Worm (Caenorhabditis elegans): ENCODE results near the gene cal-1.

cal-1 gene

DNA sequence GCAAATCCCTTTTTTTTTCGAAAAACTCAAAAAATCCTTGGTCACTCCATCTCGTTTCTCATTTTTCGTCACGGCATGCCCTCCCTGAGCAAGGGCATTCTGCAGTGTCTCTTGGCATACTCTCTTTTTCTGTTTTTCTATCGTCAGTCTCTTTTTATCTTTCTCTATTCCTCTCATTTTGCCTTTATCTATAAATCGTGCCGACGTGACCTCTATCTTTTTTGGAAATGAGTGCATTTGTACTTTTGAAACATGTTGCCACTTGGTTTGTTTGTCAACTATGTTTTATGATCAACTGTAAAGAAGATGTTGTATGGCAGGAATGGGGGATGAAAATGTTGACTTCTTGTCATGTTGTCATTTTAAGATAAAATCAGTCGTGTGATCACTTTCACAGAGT is 11.9 kb upstream of the cal-1 start (continued):
- peak in 1 of 2 experiments; percentile 99 for TF ChIP-seq unc-62 (GFP tag; optimal IDR thresholded peaks at IDR 0.05 in 1 of 2)
- TF ChIP-seq unc-62 (tag; optimal IDR thresholded peaks at IDR 0.05), result no peak
- TF ChIP-seq ces-1 (GFP tag; optimal IDR thresholded peaks at IDR 0.05), result no peak
- peak; percentile 33 for TF ChIP-seq nhr-6 (tag; optimal IDR thresholded peaks at IDR 0.05)
- peak; percentile 19 to 79 for TF ChIP-seq mdl-1 (tag; optimal IDR thresholded peaks at IDR 0.05)
- peak; percentile 48 for TF ChIP-seq pqm-1 (tag; optimal IDR thresholded peaks at IDR 0.05)
- no peak for TF ChIP-seq pha-4 (GFP tag; IDR thresholded peaks at IDR 0.05)
- no peak for TF ChIP-seq pha-4 (tag; optimal IDR thresholded peaks at IDR 0.05)
- no peak for TF ChIP-seq F37D6.2 (tag; optimal IDR thresholded peaks at IDR 0.05)
- TF ChIP-seq hif-1 (tag; optimal IDR thresholded peaks at IDR 0.05), result peak in 1 of 2 experiments; percentile 77
- TF ChIP-seq Y75B8A.6 (GFP tag; IDR thresholded peaks at IDR 0.05), result no peak
- no peak for TF ChIP-seq nhr-42 (GFP tag; IDR thresholded peaks at IDR 0.05)
- no peak for TF ChIP-seq Y48G9A.11 (GFP tag; IDR thresholded peaks at IDR 0.05)
- TF ChIP-seq spr-1 (tag; optimal IDR thresholded peaks at IDR 0.05), result no peak
- TF ChIP-seq lin-39 (tag; optimal IDR thresholded peaks at IDR 0.05), result no peak
- TF ChIP-seq hmg-1.1 (GFP tag; IDR thresholded peaks at IDR 0.05), result peak; percentile 44; the same call in 1 of the 2 replicates
- no peak for TF ChIP-seq ZK337.2 (GFP tag; IDR thresholded peaks at IDR 0.05)
- TF ChIP-seq jun-1 (tag; optimal IDR thresholded peaks at IDR 0.05), result no peak
- TF ChIP-seq nhr-28 (tag; optimal IDR thresholded peaks at IDR 0.05), result peak; percentile 81
- TF ChIP-seq cey-2 (tag; optimal IDR thresholded peaks at IDR 0.05; ENCODE audit: borderline replicate concordance, insufficient read depth), result no peak
- TF ChIP-seq nhr-111 (GFP tag; optimal IDR thresholded peaks at IDR 0.05), result no peak
- TF ChIP-seq zip-11 (GFP tag; IDR thresholded peaks at IDR 0.05), result no peak
- TF ChIP-seq F26F4.8 (GFP tag; conservative IDR thresholded peaks at IDR 0.05), result no peak
- TF ChIP-seq nhr-102 (tag; optimal IDR thresholded peaks at IDR 0.05), result no peak
- TF ChIP-seq ceh-44 (GFP tag; IDR thresholded peaks at IDR 0.05), result no peak
- TF ChIP-seq T20F7.1 (GFP tag; optimal IDR thresholded peaks at IDR 0.05), result no peak

DNA sequence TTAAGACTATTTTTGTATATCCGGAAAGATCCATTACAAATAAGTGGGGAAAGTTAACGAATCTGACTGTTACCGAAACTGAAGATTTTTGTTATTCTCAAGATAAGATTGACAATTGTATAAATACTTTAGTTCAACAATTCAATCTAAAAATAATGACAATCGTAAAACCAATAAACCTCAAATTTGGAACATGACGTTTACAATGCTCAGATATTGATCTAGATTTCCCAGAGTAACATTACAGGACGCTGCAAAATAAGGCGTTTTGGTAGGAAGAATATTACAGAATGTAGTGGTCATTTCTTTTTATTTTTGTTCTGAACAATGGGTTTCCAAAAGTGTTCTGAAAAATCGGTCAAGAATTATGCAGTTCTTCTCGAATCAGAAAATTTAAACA is 9.7 kb upstream of the cal-1 start, which contains the start of gene F45D3.1:
F45D3.1 (plus strand) TSS at position 301 of the 400 bp plus-strand sequence.
- TF ChIP-seq daf-16 (GFP tag; optimal IDR thresholded peaks at IDR 0.05) (no peak), daf-16 (tag; optimal IDR thresholded peaks at IDR 0.05) (no peak), egl-27 (tag; optimal IDR thresholded peaks at IDR 0.05) (no peak), nhr-6 (tag; optimal IDR thresholded peaks at IDR 0.05) (no peak), daf-12 (tag; optimal IDR thresholded peaks at IDR 0.05) (no peak), hlh-30 (tag; optimal IDR thresholded peaks at IDR 0.05; ENCODE audit: insufficient read depth) (no peak), nhr-111 (GFP tag; optimal IDR thresholded peaks at IDR 0.05) (no peak), gei-8 (GFP tag; optimal IDR thresholded peaks at IDR 0.05) (no peak)

DNA sequence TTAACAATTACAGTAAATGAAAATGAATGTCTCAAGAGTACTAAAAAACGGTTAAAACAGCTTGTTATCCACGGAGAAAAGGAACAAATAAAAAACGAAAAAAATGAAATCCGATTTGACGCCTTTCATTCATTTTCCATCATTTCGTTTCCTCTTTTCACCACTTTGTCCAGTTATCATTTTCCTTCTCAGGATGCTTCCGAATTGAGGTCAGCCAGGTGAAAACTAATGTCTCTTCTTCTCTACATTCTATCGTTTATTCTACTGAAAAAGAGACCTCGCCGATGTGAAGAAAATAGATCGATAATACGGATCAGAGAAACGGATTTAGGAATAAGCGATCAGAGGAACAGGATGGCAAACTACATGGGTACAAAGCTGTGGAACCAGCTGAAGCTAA is 9.1 kb upstream of the cal-1 start:
- TF ChIP-seq sdz-12 (GFP tag; optimal IDR thresholded peaks at IDR 0.05) (no peak), spr-3 (GFP tag; optimal IDR thresholded peaks at IDR 0.05) (no peak), T26A8.4 (GFP tag; IDR thresholded peaks at IDR 0.05) (no peak), mdl-1 (tag; optimal IDR thresholded peaks at IDR 0.05) (no peak), F37D6.2 (tag; optimal IDR thresholded peaks at IDR 0.05) (no peak), zfp-3 (GFP tag; conservative IDR thresholded peaks at IDR 0.05) (no peak), nhr-6 (tag; optimal IDR thresholded peaks at IDR 0.05) (no peak), mdt-29 (GFP tag; IDR thresholded peaks at IDR 0.05) (no peak), daf-8 (GFP tag; IDR thresholded peaks at IDR 0.05) (no peak), tra-1 (GFP tag; IDR thresholded peaks at IDR 0.05) (no peak), jun-1 (tag; optimal IDR thresholded peaks at IDR 0.05) (no peak)

Measured in whole organism, L4 larva.